Fruit fly (Drosophila melanogaster): ENCODE data around the gene cal1.

DNA sequence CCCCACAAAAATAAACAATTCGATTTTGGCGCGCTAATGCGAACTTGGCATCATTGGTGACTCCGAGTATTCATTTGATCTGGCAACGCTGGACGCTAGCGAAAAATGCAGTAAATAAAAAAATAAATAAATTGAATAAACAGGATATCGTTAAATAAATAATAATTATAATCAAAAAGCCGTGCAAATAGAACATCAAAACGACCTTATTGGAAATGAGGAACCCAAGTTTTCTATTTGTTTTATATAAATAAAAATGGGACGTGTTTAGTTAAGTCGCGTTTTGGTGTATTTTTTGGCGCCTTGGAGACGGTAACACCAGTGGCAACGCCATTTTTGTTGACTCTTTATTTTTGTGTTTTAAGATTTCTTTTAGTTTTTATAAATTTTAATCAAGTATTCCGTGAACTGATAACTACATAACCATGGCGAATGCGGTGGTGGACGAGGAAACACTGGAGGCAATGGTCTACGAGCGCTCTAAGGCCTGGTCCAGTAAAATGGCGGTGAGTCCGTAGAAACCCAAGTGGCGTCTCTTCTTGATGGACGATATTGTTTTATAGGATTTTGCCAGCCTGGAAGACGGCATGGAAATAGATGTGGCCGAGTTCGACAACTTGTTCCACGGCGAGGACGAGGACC, at the start of gene cal1:
- TF ChIP-seq CG4318 (GFP tag; optimal IDR thresholded peaks at IDR 0.05) (no peak), eg (GFP tag; IDR thresholded peaks at IDR 0.05) (no peak), Met (GFP tag; optimal IDR thresholded peaks at IDR 0.05) (no peak), Sox102F (GFP tag; optimal IDR thresholded peaks at IDR 0.05) (no peak), CG11294 (GFP tag; IDR thresholded peaks at IDR 0.05) (no peak), Eip93F (GFP tag; optimal IDR thresholded peaks at IDR 0.05) (no peak), svp (GFP tag) (no peak), achi (GFP tag; optimal IDR thresholded peaks at IDR 0.05) (no peak), OdsH (GFP tag; optimal IDR thresholded peaks at IDR 0.05) (no peak), Smox (GFP tag; optimal IDR thresholded peaks at IDR 0.05) (no peak), CG7368 (GFP tag; optimal IDR thresholded peaks at IDR 0.05) (no peak)

Data from whole organism, prepupa.